Fruit fly (Drosophila melanogaster) whole organism, embryonic: ENCODE measurements around the gene Desat1.
A peak's percentile ranks its signal among the peaks of the same experiment; 100 is the strongest.

Source experiments
- Aef1 ChIP-seq: fragments of 200-800 bp; sonication (Bioruptor generic); IDR thresholded peaks from 3 replicates; pipeline ENCODE4 v1.3.6; 2022; ENCODE audit warnings: missing biosample characterization, missing genetic modification characterization
- BEAF-32 ChIP-seq: fragments of 200-800 bp; sonication (Bioruptor generic); optimal IDR thresholded peaks from 3 replicates; lab custom pipeline; 2017; ENCODE audit warnings: missing biosample characterization, missing genetic modification characterization, mild to moderate bottlenecking, moderate library complexity, missing genetic modification reagents
- CG10147 ChIP-seq: fragments of 200-800 bp; sonication (Bioruptor generic); optimal IDR thresholded peaks from 2 replicates; lab custom pipeline; 2019; ENCODE audit warnings: missing biosample characterization, mild to moderate bottlenecking, missing genetic modification characterization, moderate library complexity
- CG10321 ChIP-seq: fragments of 200-800 bp; sonication (Bioruptor generic); IDR thresholded peaks from 2 replicates; pipeline ENCODE4 v1.3.6; 2022; ENCODE audit warnings: missing biosample characterization, missing genetic modification characterization
- CG11456 ChIP-seq: fragments of 200-800 bp; sonication (Bioruptor generic); IDR thresholded peaks from 3 replicates; pipeline ENCODE4 v1.3.6; 2022; ENCODE audit warnings: missing biosample characterization, missing genetic modification characterization
- CG1233 ChIP-seq: fragments of 200-800 bp; sonication (Bioruptor generic); optimal IDR thresholded peaks from 4 replicates; lab custom pipeline; 2018; ENCODE audit warnings: missing biosample characterization, mild to moderate bottlenecking, missing genetic modification characterization
- CG13287 ChIP-seq: fragments of 200-800 bp; sonication (Bioruptor generic); IDR thresholded peaks from 2 replicates; pipeline ENCODE4 v1.3.6; 2022; ENCODE audit warnings: missing biosample characterization, missing genetic modification characterization; ENCODE audit not compliant: partially characterized antibody
- CG13894 ChIP-seq: fragments of 200-800 bp; sonication (Bioruptor generic); optimal IDR thresholded peaks from 3 replicates; lab custom pipeline; 2018; ENCODE audit warnings: missing biosample characterization, mild to moderate bottlenecking, missing genetic modification characterization, moderate library complexity
- CG18476 ChIP-seq: fragments of 200-800 bp; sonication (Bioruptor generic); optimal IDR thresholded peaks from 2 replicates; lab custom pipeline; 2016; ENCODE audit warnings: missing biosample characterization, mild to moderate bottlenecking, missing genetic modification characterization
- CG32767 ChIP-seq: fragments of 200-800 bp; sonication (Bioruptor generic); IDR thresholded peaks from 2 replicates; pipeline ENCODE4 v1.3.6; 2022; ENCODE audit warnings: missing biosample characterization, missing genetic modification characterization
- CG3281 ChIP-seq: fragments of 200-800 bp; sonication (Bioruptor generic); optimal IDR thresholded peaks from 3 replicates; lab custom pipeline; 2017; ENCODE audit warnings: missing biosample characterization, mild to moderate bottlenecking, missing genetic modification characterization
- CG4328 ChIP-seq: fragments of 200-800 bp; sonication (Bioruptor generic); optimal IDR thresholded peaks from 3 replicates; lab custom pipeline; 2017; ENCODE audit warnings: missing biosample characterization, missing genetic modification reagents, missing genetic modification characterization
- CG4707 ChIP-seq: fragments of 200-800 bp; sonication (Bioruptor generic); optimal IDR thresholded peaks from 2 replicates; lab custom pipeline; 2018; ENCODE audit warnings: missing biosample characterization, mild to moderate bottlenecking, missing genetic modification characterization, moderate library complexity
- CG5953 ChIP-seq: fragments of 200-800 bp; sonication (Bioruptor generic); IDR thresholded peaks from 2 replicates; pipeline ENCODE4 v1.3.6; 2022; ENCODE audit warnings: missing biosample characterization, missing genetic modification characterization
- CG6654 ChIP-seq: fragments of 200-800 bp; sonication (Bioruptor generic); optimal IDR thresholded peaks from 2 replicates; lab custom pipeline; 2017; ENCODE audit warnings: missing biosample characterization, mild to moderate bottlenecking, missing genetic modification characterization
- CG6854 ChIP-seq: fragments of 200-800 bp; sonication (Bioruptor generic); optimal IDR thresholded peaks from 3 replicates; lab custom pipeline; 2017; ENCODE audit warnings: missing biosample characterization, mild to moderate bottlenecking, missing genetic modification characterization
- CG8281 ChIP-seq: fragments of 200-800 bp; sonication (Bioruptor generic); optimal IDR thresholded peaks from 2 replicates; lab custom pipeline; 2018; ENCODE audit warnings: missing biosample characterization, mild to moderate bottlenecking, missing genetic modification characterization, moderate library complexity
- CG8924 ChIP-seq: fragments of 200-800 bp; optimal IDR thresholded peaks from 3 replicates; lab custom pipeline; 2019; ENCODE audit warnings: missing biosample characterization, mild to moderate bottlenecking, missing genetic modification characterization, moderate library complexity
- CG9797 ChIP-seq: fragments of 200-800 bp; sonication (Bioruptor generic); optimal IDR thresholded peaks from 3 replicates; lab custom pipeline; 2018; ENCODE audit warnings: missing biosample characterization, mild to moderate bottlenecking, missing genetic modification characterization
- CoRest ChIP-seq: fragments of 200-800 bp; sonication (Bioruptor generic); optimal IDR thresholded peaks from 3 replicates; lab custom pipeline; 2018; ENCODE audit warnings: missing biosample characterization, mild to moderate bottlenecking, missing genetic modification characterization, moderate library complexity
- D19A ChIP-seq: fragments of 200-800 bp; optimal IDR thresholded peaks from 3 replicates; lab custom pipeline; 2019; ENCODE audit warnings: missing biosample characterization, mild to moderate bottlenecking, missing genetic modification characterization, moderate library complexity
- Fer1 ChIP-seq: fragments of 200-800 bp; sonication (Bioruptor generic); optimal IDR thresholded peaks from 2 replicates; lab custom pipeline; 2017; ENCODE audit warnings: missing biosample characterization, mild to moderate bottlenecking, missing genetic modification characterization
- Fer2 ChIP-seq: fragments of 200-800 bp; sonication (Bioruptor generic); optimal IDR thresholded peaks from 2 replicates; lab custom pipeline; 2018; ENCODE audit warnings: missing biosample characterization, mild to moderate bottlenecking, missing genetic modification characterization, moderate library complexity
- H15 ChIP-seq: fragments of 200-800 bp; sonication (Bioruptor generic); IDR thresholded peaks from 3 replicates; pipeline ENCODE4 v1.3.6; 2022; ENCODE audit warnings: missing biosample characterization, missing genetic modification characterization
- HmgZ ChIP-seq: fragments of 200-800 bp; sonication (Bioruptor generic); optimal IDR thresholded peaks from 2 replicates; lab custom pipeline; 2018; ENCODE audit warnings: missing biosample characterization, mild to moderate bottlenecking, missing genetic modification characterization
- Lpt ChIP-seq: fragments of >200 bp; optimal IDR thresholded peaks from 2 replicates; lab custom pipeline; 2018; ENCODE audit warnings: missing biosample characterization, missing genetic modification characterization
- Max ChIP-seq: fragments of 200-800 bp; sonication (Bioruptor generic); optimal IDR thresholded peaks from 2 replicates; lab custom pipeline; 2016; ENCODE audit warnings: missing biosample characterization, mild to moderate bottlenecking, missing genetic modification characterization
- Opbp ChIP-seq: fragments of 200-800 bp; sonication (Bioruptor generic); IDR thresholded peaks from 3 replicates; pipeline ENCODE4 v1.3.6; 2022; ENCODE audit warnings: missing biosample characterization, missing genetic modification characterization; ENCODE audit not compliant: partially characterized antibody
- Optix ChIP-seq: fragments of 200-800 bp; sonication (Bioruptor generic); IDR thresholded peaks from 3 replicates; pipeline ENCODE4 v1.3.6; 2022; ENCODE audit warnings: missing biosample characterization, missing genetic modification characterization
- Rfx ChIP-seq: fragments of 200-800 bp; sonication (Bioruptor generic); IDR thresholded peaks from 2 replicates; pipeline ENCODE4 v1.3.6; 2022; ENCODE audit warnings: missing biosample characterization, missing genetic modification characterization
- Usf ChIP-seq: fragments of 200-800 bp; sonication (Bioruptor generic); optimal IDR thresholded peaks from 2 replicates; lab custom pipeline; 2017; ENCODE audit warnings: missing genotype, missing biosample characterization, missing genetic modification characterization
- YL-1 ChIP-seq: fragments of 200-800 bp; sonication (Bioruptor generic); optimal IDR thresholded peaks from 3 replicates; lab custom pipeline; 2017; ENCODE audit warnings: missing biosample characterization, mild to moderate bottlenecking, missing genetic modification characterization
- abd-A ChIP-seq: fragments of 200-800 bp; sonication (Bioruptor generic); optimal IDR thresholded peaks from 3 replicates; lab custom pipeline; 2019; ENCODE audit warnings: missing biosample characterization, mild to moderate bottlenecking, missing genetic modification characterization, moderate library complexity
- ap ChIP-seq: fragments of 200-800 bp; sonication (Bioruptor generic); IDR thresholded peaks from 2 replicates; pipeline ENCODE4 v1.3.6; 2022; ENCODE audit warnings: missing biosample characterization, missing genetic modification characterization
- chm ChIP-seq: fragments of 200-800 bp; sonication (Bioruptor generic); IDR thresholded peaks from 2 replicates; pipeline ENCODE4 v1.3.6; 2022; ENCODE audit warnings: missing biosample characterization, missing genetic modification characterization
- da ChIP-seq: fragments of 200-800 bp; sonication (Bioruptor generic); optimal IDR thresholded peaks from 2 replicates; lab custom pipeline; 2016; ENCODE audit warnings: missing biosample characterization, missing genetic modification characterization
- danr ChIP-seq: fragments of 200-800 bp; sonication (Bioruptor generic); IDR thresholded peaks from 2 replicates; pipeline ENCODE4 v1.3.6; 2022; ENCODE audit warnings: missing biosample characterization, missing genetic modification characterization
- en ChIP-seq: fragments of 200-800 bp; sonication (Bioruptor generic); optimal IDR thresholded peaks from 2 replicates; lab custom pipeline; 2016; ENCODE audit warnings: missing biosample characterization, missing genetic modification characterization
- esg ChIP-seq: fragments of 200-800 bp; sonication (Bioruptor generic); conservative IDR thresholded peaks from 2 replicates; pipeline ENCODE4 v1.3.6; 2022; ENCODE audit warnings: missing biosample characterization, missing genetic modification characterization
- eve ChIP-seq, 2 experiments: fragments of >200 bp; optimal IDR thresholded peaks; 2 replicates each; lab custom pipeline; 2017; ENCODE audit warnings: missing biosample characterization in 2 of 2, missing genetic modification characterization in 2 of 2
- fu2 ChIP-seq: fragments of 200-800 bp; sonication (Bioruptor generic); optimal IDR thresholded peaks from 2 replicates; lab custom pipeline; 2016; ENCODE audit warnings: missing biosample characterization, missing genetic modification characterization
- gcm2 ChIP-seq: fragments of 200-800 bp; sonication (Bioruptor generic); optimal IDR thresholded peaks from 2 replicates; lab custom pipeline; 2016; ENCODE audit warnings: missing biosample characterization, missing genetic modification characterization
- gro ChIP-seq: fragments of 200-800 bp; sonication (Bioruptor generic); optimal IDR thresholded peaks from 2 replicates; lab custom pipeline; 2016; ENCODE audit warnings: missing biosample characterization, missing genetic modification characterization
- hth ChIP-seq: fragments of >200 bp; optimal IDR thresholded peaks from 2 replicates; lab custom pipeline; 2017; ENCODE audit warnings: inconsistent platforms
- lov ChIP-seq, 2 experiments: fragments of 200-800 bp in 1 of 2; fragments of >200 bp in 1 of 2; sonication (Bioruptor generic) in 1 of 2; IDR thresholded peaks in 1 of 2; optimal IDR thresholded peaks in 1 of 2; 2 replicates in 1 of 2; 3 replicates in 1 of 2; pipeline versions ENCODE4 v1.3.6 to Lab custom; 2017 to 2022; ENCODE audit warnings: missing biosample characterization in 1 of 2, missing genetic modification characterization in 1 of 2
- peb ChIP-seq: fragments of 200-800 bp; sonication (Bioruptor generic); IDR thresholded peaks from 2 replicates; pipeline ENCODE4 v1.3.6; 2022; ENCODE audit warnings: missing biosample characterization, missing genetic modification characterization
- pum ChIP-seq: fragments of 200-800 bp; sonication (Bioruptor generic); optimal IDR thresholded peaks from 2 replicates; lab custom pipeline; 2016; ENCODE audit warnings: missing biosample characterization, missing genetic modification characterization
- repo ChIP-seq: fragments of 200-800 bp; sonication (Bioruptor generic); optimal IDR thresholded peaks from 2 replicates; lab custom pipeline; 2016; ENCODE audit warnings: missing biosample characterization, missing genetic modification characterization
- slbo ChIP-seq: fragments of 200-800 bp; sonication (Bioruptor generic); IDR thresholded peaks from 2 replicates; pipeline ENCODE4 v1.3.6; 2022; ENCODE audit warnings: missing biosample characterization, missing genetic modification characterization
- wor ChIP-seq: fragments of 200-800 bp; sonication (Bioruptor generic); IDR thresholded peaks from 2 replicates; pipeline ENCODE4 v1.3.6; 2022; ENCODE audit warnings: missing biosample characterization, missing genetic modification characterization
- zen ChIP-seq: fragments of 200-800 bp; sonication (Bioruptor generic); optimal IDR thresholded peaks from 3 replicates; lab custom pipeline; 2018; ENCODE audit warnings: missing biosample characterization, mild to moderate bottlenecking, missing genetic modification characterization, moderate library complexity

Gene Desat1

DNA sequence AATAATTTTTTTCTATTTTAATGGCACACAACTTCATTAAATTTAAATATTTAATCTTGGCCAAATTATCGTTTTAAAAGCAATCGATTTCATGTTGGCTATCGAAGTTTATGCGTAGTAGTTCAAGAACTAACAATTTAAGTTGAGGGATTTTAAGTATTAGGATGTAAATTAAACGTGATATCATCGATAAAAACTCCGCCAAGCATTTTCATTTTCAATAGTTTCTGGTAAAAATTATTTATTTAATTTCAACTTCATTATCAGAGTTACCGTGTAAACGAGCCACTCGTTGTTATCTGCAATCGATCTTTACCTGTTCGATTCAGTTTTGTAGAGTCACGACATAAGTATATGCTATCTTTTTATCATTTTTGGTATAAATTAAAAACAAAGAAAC lies 36.5 kb upstream of the Desat1 start (continued):
- TF ChIP-seq Fer1 (GFP tag; lab: Kevin White, UChicago) (peak; percentile 98), CG4707 (GFP tag; lab: Kevin White, UChicago) (peak; percentile 94), CoRest (tag; lab: Kevin White, UChicago) (peak; percentile 99), Max (peak; percentile 100), BEAF-32 (GFP tag; lab: Kevin White, UChicago) (peak; percentile 46), Aef1 (peak; percentile 95), da (GFP tag; lab: Kevin White, UChicago) (peak; percentile 85), Lpt (GFP tag; lab: Kevin White, UChicago) (no peak), Fer2 (tag; lab: Kevin White, UChicago) (peak; percentile 97), CG10147 (GFP tag; lab: Kevin White, UChicago) (peak; percentile 100), CG6654 (peak; percentile 94), repo (peak; percentile 98), HmgZ (tag; lab: Kevin White, UChicago) (peak; percentile 98), H15 (GFP tag; lab: Robert Waterston, UW) (peak; percentile 92), slbo (peak; percentile 92), lov (optimal IDR thresholded peaks at IDR 0.05; lab: Kevin White, UChicago) (no peak), lov (GFP tag; IDR thresholded peaks at IDR 0.05; lab: Robert Waterston, UW) (peak; percentile 98), CG13894 (peak; percentile 99), wor (peak; percentile 92), zen (tag; lab: Kevin White, UChicago) (peak; percentile 100), Optix (peak; percentile 86), en (peak; percentile 94), CG32767 (GFP tag; lab: Robert Waterston, UW) (peak; percentile 93), CG6854 (peak; percentile 98), gro (peak; percentile 97), CG1233 (GFP tag; lab: Kevin White, UChicago) (peak; percentile 98), Rfx (GFP tag; lab: Robert Waterston, UW) (peak; percentile 97), CG8281 (tag; lab: Kevin White, UChicago) (peak; percentile 91), CG9797 (GFP tag; lab: Kevin White, UChicago) (peak; percentile 41), CG8924 (peak; percentile 99), CG13287 (peak; percentile 71; the same call in 1 of the 2 replicates), D19A (tag; lab: Kevin White, UChicago) (peak; percentile 99), CG5953 (GFP tag; lab: Robert Waterston, UW) (peak; percentile 94), danr (GFP tag; lab: Robert Waterston, UW) (peak; percentile 87; the same call in 1 of the 2 replicates), peb (GFP tag; lab: Robert Waterston, UW) (peak; percentile 92), YL-1 (GFP tag; lab: Kevin White, UChicago) (peak; percentile 91), Opbp (GFP tag; lab: Robert Waterston, UW) (no peak), fu2 (peak; percentile 88), hth (lab: Kevin White, UChicago) (no peak), pum (GFP tag; lab: Kevin White, UChicago) (peak; percentile 90), CG10321 (GFP tag; lab: Robert Waterston, UW) (peak; percentile 81), esg (GFP tag; lab: Robert Waterston, UW) (peak; percentile 93), eve (GFP tag; optimal IDR thresholded peaks at IDR 0.05; lab: Kevin White, UChicago) (no peak), abd-A (tag; lab: Kevin White, UChicago) (no peak), chm (peak; percentile 100), CG3281 (GFP tag; lab: Kevin White, UChicago) (peak; percentile 97), CG11456 (GFP tag; lab: Robert Waterston, UW) (peak; percentile 93; the same call in 2 of the 3 replicates), CG4328 (GFP tag; lab: Kevin White, UChicago) (peak; percentile 97), ap (GFP tag; lab: Robert Waterston, UW) (peak; percentile 97), gcm2 (GFP tag; lab: Kevin White, UChicago) (peak; percentile 92), CG18476 (GFP tag; lab: Kevin White, UChicago) (peak; percentile 100), Usf (peak; percentile 93)
